Worm (Caenorhabditis elegans): ENCODE data around the gene C34E10.9.

- TF ChIP-seq tbx-37 (GFP tag; conservative IDR thresholded peaks at IDR 0.05): no peak
- TF ChIP-seq hnd-1 (tag; optimal IDR thresholded peaks at IDR 0.05): no peak
- TF ChIP-seq ama-1 (optimal IDR thresholded peaks at IDR 0.05): no peak
These were observed 10.2 kb upstream of the C34E10.9 start, which contains the start of gene ztf-8 for ce11 chrIII:5273396-5273857.
